Fruit fly (Drosophila melanogaster): Measurements from ENCODE around the gene CG7872.

CG7872 gene

DNA sequence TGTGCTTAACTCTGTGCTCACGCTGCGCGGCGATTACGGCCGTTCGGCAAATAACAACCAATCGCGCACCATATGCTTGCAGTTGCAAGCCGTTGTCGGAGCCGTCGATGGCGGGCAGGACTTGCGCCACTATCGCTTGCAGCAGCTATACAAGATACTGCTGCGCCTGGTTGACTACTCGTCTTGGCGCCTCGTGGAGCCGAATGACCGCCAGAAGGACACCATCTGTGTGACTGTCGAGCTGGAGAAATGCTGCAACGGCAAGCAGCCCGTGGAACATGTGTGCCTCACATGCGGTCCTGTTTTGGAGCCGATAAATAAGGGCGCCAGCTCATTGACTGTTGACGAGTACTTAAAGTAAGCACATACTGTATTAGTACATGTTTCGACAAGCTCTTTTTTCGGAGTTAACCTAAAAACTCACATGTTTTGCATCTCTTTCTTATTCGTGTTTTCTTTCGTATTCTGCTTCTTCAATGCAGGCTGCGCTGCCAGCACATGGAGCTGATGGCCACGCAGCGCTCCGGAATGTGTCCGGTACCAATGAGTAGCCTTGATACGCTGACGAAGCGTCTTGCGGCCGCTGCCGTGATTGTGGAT lies 5.9 kb downstream of the CG7872 start:
- TF ChIP-seq CG13287 (GFP tag; IDR thresholded peaks at IDR 0.05; ENCODE audit: partially characterized antibody) (no peak), CG15479 (GFP tag; optimal IDR thresholded peaks at IDR 0.05) (peak; percentile 6), CG1647 (GFP tag; optimal IDR thresholded peaks at IDR 0.05) (no peak), Chrac-16 (GFP tag; optimal IDR thresholded peaks at IDR 0.05) (no peak), CG10979 (tag; optimal IDR thresholded peaks at IDR 0.05) (no peak), gem (tag; optimal IDR thresholded peaks at IDR 0.05) (no peak), CG1024 (GFP tag; IDR thresholded peaks at IDR 0.05) (no peak), Ravus (GFP tag; IDR thresholded peaks at IDR 0.05) (no peak), bigmax (GFP tag; optimal IDR thresholded peaks at IDR 0.05) (peak; percentile 81), CG17385 (GFP tag; optimal IDR thresholded peaks at IDR 0.05) (peak; percentile 27), E2f2 (GFP tag; IDR thresholded peaks at IDR 0.05) (no peak), CG16813 (GFP tag; IDR thresholded peaks at IDR 0.05; ENCODE audit: partially characterized antibody) (0 out of 3 replicates have a peak, but pooled peaks have one; percentile 10), gsb (GFP tag; IDR thresholded peaks at IDR 0.05) (no peak), pan (optimal IDR thresholded peaks at IDR 0.05) (no peak), pan (GFP tag; optimal IDR thresholded peaks at IDR 0.05 in 1 of 2, IDR thresholded peaks at IDR 0.05 in 1 of 2) (no peak), CG8478 (optimal IDR thresholded peaks at IDR 0.05) (no peak), stc (GFP tag; IDR thresholded peaks at IDR 0.05) (no peak), p53 (GFP tag; optimal IDR thresholded peaks at IDR 0.05) (peak; percentile 86), twi (tag; optimal IDR thresholded peaks at IDR 0.05) (peak; percentile 96), dm (GFP tag; optimal IDR thresholded peaks at IDR 0.05) (peak; percentile 76), lov (optimal IDR thresholded peaks at IDR 0.05) (no peak), lov (GFP tag; IDR thresholded peaks at IDR 0.05) (no peak), Meics (GFP tag; optimal IDR thresholded peaks at IDR 0.05) (no peak), CG4424 (GFP tag; optimal IDR thresholded peaks at IDR 0.05) (no peak), Kr (GFP tag; optimal IDR thresholded peaks at IDR 0.05) (no peak), ham (GFP tag; IDR thresholded peaks at IDR 0.05) (no peak)

DNA sequence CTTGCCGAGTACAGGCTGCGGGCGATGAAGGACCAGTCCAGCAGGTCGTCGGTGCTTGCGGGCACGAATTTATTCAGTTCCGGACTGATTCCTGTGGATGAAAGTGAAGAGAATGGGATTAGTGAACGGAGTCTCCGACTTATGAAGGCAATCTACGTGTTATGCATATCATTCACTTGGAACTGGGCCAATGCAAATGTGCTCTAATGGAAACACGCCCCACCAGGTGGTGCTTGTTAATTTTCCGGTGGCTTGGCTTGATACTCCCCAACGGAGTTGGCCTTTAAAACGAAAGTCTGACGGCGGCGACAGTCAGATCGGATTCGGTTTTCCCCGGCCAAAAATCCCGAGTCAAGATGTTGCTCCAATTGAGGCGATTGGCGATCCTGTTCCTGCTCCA lies 9.4 kb downstream of the CG7872 start, which contains the start of gene Alp11:
Gene Alp11, plus strand, starts transcription at position 301 of the 400 bp plus-strand sequence.
- no peak for TF ChIP-seq CG10147 (GFP tag; optimal IDR thresholded peaks at IDR 0.05)
- TF ChIP-seq CG8359 (GFP tag; optimal IDR thresholded peaks at IDR 0.05; ENCODE audit: borderline replicate concordance), result no peak
- TF ChIP-seq CG17186 (GFP tag; optimal IDR thresholded peaks at IDR 0.05), result no peak
- TF ChIP-seq CG4328 (GFP tag; optimal IDR thresholded peaks at IDR 0.05), result no peak
- no peak for TF ChIP-seq CG17568 (GFP tag; optimal IDR thresholded peaks at IDR 0.05)
- no peak for TF ChIP-seq Myb (GFP tag; optimal IDR thresholded peaks at IDR 0.05)
- no peak for TF ChIP-seq Hr3 (GFP tag; optimal IDR thresholded peaks at IDR 0.05)
- TF ChIP-seq tup (GFP tag; optimal IDR thresholded peaks at IDR 0.05), result no peak
- no peak for TF ChIP-seq CG1529 (GFP tag; optimal IDR thresholded peaks at IDR 0.05)
- no peak for TF ChIP-seq sna (GFP tag; IDR thresholded peaks at IDR 0.05; ENCODE audit: partially characterized antibody)
- no peak for TF ChIP-seq jigr1 (GFP tag; IDR thresholded peaks at IDR 0.05)
- no peak for TF ChIP-seq wdn (GFP tag; IDR thresholded peaks at IDR 0.05)
- no peak for TF ChIP-seq CG9727 (GFP tag; optimal IDR thresholded peaks at IDR 0.05)
- no peak for TF ChIP-seq CG12155 (GFP tag; optimal IDR thresholded peaks at IDR 0.05)
- no peak for TF ChIP-seq Optix (GFP tag; IDR thresholded peaks at IDR 0.05)
- TF ChIP-seq az2 (GFP tag; optimal IDR thresholded peaks at IDR 0.05), result no peak
- TF ChIP-seq CG31365 (tag; optimal IDR thresholded peaks at IDR 0.05), result no peak
- no peak for TF ChIP-seq dm (GFP tag; optimal IDR thresholded peaks at IDR 0.05)
- no peak for TF ChIP-seq CG11560 (tag; IDR thresholded peaks at IDR 0.05)
- TF ChIP-seq BtbVII (GFP tag; optimal IDR thresholded peaks at IDR 0.05), result no peak

All from whole organism, embryonic.